Fruit fly (Drosophila melanogaster) whole organism, pupa: ENCODE data around the gene qin.

Experiments
- CG32121 ChIP-seq: fragments of 200-800 bp; sonication (Bioruptor generic); IDR thresholded peaks from 2 replicates; pipeline ENCODE4 v1.3.6; 2022; ENCODE audit warnings: missing biosample characterization, missing genetic modification characterization
- CG34367 ChIP-seq: fragments of 200-800 bp; sonication (Bioruptor generic); optimal IDR thresholded peaks from 2 replicates; lab custom pipeline; 2018; ENCODE audit warnings: missing biosample characterization, mild to moderate bottlenecking, missing genetic modification characterization
- EcR ChIP-seq: fragments of 200-800 bp; sonication (Bioruptor generic); optimal IDR thresholded peaks from 3 replicates; lab custom pipeline; 2019; ENCODE audit warnings: missing biosample characterization, missing genetic modification characterization, mild to moderate bottlenecking, moderate library complexity, missing genetic modification reagents

dm6 chr3R:18680332-18680731 is 89.5 kb downstream of the qin start, which contains the start of the genes CG46318 and ChT:
- TF ChIP-seq CG34367 (no peak), CG32121 (GFP tag; lab: Robert Waterston, UW) (no peak), EcR (GFP tag; lab: Kevin White, UChicago) (no peak)
